Worm (Caenorhabditis elegans): ENCODE data around the gene vha-8.

The vha-8 gene

ce11 chrIV:6777156-6777555 lies 13.7 kb upstream of the vha-8 start (continued):
- peak; percentile 20; the same call in 1 of the 2 replicates for TF ChIP-seq madf-8 (GFP tag; conservative IDR thresholded peaks at IDR 0.05)

ce11 chrIV:6785151-6785550 lies 5.7 kb upstream of the vha-8 start, which contains the start of gene dyci-1:
Gene dyci-1 (minus strand): TSS chrIV:6785272.
- TF ChIP-seq snpc-1.3 (tag; optimal IDR thresholded peaks at IDR 0.05; ENCODE audit: insufficient read depth) (no peak), lir-1 (GFP tag; conservative IDR thresholded peaks at IDR 0.05) (no peak), C06A6.2 (GFP tag; conservative IDR thresholded peaks at IDR 0.05) (no peak), snpc-1.1 (tag; optimal IDR thresholded peaks at IDR 0.05; ENCODE audit: insufficient read depth) (no peak), Y79H2A.3 (GFP tag; conservative IDR thresholded peaks at IDR 0.05) (no peak), nfyb-1 (GFP tag; IDR thresholded peaks at IDR 0.05) (peak; percentile 36; the same call in 1 of the 2 replicates), tlf-1 (GFP tag; optimal IDR thresholded peaks at IDR 0.05) (no peak), attf-6 (GFP tag; IDR thresholded peaks at IDR 0.05) (no peak), chd-7 (tag; optimal IDR thresholded peaks at IDR 0.05) (no peak), bed-1 (GFP tag; IDR thresholded peaks at IDR 0.05) (no peak), ztf-28 (GFP tag; IDR thresholded peaks at IDR 0.05) (no peak), aptf-3 (GFP tag; IDR thresholded peaks at IDR 0.05) (no peak), ceh-58 (GFP tag; IDR thresholded peaks at IDR 0.05) (no peak), hlh-26 (GFP tag; conservative IDR thresholded peaks at IDR 0.05) (no peak), Y53G8AR.9 (GFP tag; conservative IDR thresholded peaks at IDR 0.05) (no peak), attf-5 (GFP tag; optimal IDR thresholded peaks at IDR 0.05) (peak; percentile 7), ceh-40 (GFP tag; IDR thresholded peaks at IDR 0.05) (no peak), sptf-2 (GFP tag; optimal IDR thresholded peaks at IDR 0.05) (no peak), Y56A3A.18 (GFP tag; IDR thresholded peaks at IDR 0.05) (no peak), pbrm-1 (GFP tag; IDR thresholded peaks at IDR 0.05) (0 out of 2 replicates have a peak, but pooled peaks have one; percentile 11), mcd-1 (GFP tag; IDR thresholded peaks at IDR 0.05) (peak; percentile 47; the same call in 1 of the 2 replicates), hmg-1.2 (GFP tag; IDR thresholded peaks at IDR 0.05) (peak; percentile 62; the same call in 1 of the 2 replicates), F23B12.7 (tag; optimal IDR thresholded peaks at IDR 0.05; ENCODE audit: insufficient read depth) (no peak), nfya-2 (GFP tag; IDR thresholded peaks at IDR 0.05) (no peak), ztf-25 (GFP tag; IDR thresholded peaks at IDR 0.05) (no peak), ztf-18 (tag; optimal IDR thresholded peaks at IDR 0.05) (no peak), rec-8 (tag; optimal IDR thresholded peaks at IDR 0.05) (no peak), ceh-27 (GFP tag; optimal IDR thresholded peaks at IDR 0.05) (no peak), B0336.3 (GFP tag; IDR thresholded peaks at IDR 0.05) (no peak), unc-62 (GFP tag; optimal IDR thresholded peaks at IDR 0.05) (no peak), lin-40 (tag; optimal IDR thresholded peaks at IDR 0.05) (no peak), ZK185.1 (tag; optimal IDR thresholded peaks at IDR 0.05; ENCODE audit: poor library complexity, severe bottlenecking) (peak; percentile 3), F55B11.4 (tag; optimal IDR thresholded peaks at IDR 0.05; ENCODE audit: borderline replicate concordance, insufficient read depth) (no peak), Y95B8A.8 (GFP tag; IDR thresholded peaks at IDR 0.05) (no peak), ekl-4 (GFP tag; IDR thresholded peaks at IDR 0.05) (no peak), ama-1 (optimal IDR thresholded peaks at IDR 0.05) (no peak), ama-1 (GFP tag; optimal IDR thresholded peaks at IDR 0.05) (no peak), ets-4 (GFP tag; optimal IDR thresholded peaks at IDR 0.05) (no peak), F22D6.2 (tag; optimal IDR thresholded peaks at IDR 0.05) (no peak), F33H1.4 (GFP tag; IDR thresholded peaks at IDR 0.05) (no peak), ceh-91 (GFP tag; IDR thresholded peaks at IDR 0.05) (no peak), nhr-80 (tag; optimal IDR thresholded peaks at IDR 0.05) (peak; percentile 27), F10E7.11 (tag; optimal IDR thresholded peaks at IDR 0.05) (no peak), dox-1 (GFP tag; IDR thresholded peaks at IDR 0.05) (no peak), athp-1 (tag; optimal IDR thresholded peaks at IDR 0.05) (no peak), F57C9.4 (tag; optimal IDR thresholded peaks at IDR 0.05) (no peak)

Data from whole organism, young adult.